Worm (Caenorhabditis elegans) whole organism, early embryonic: Measurements from ENCODE around the gene K06H7.1.

Experiments used
- B0310.2 ChIP-seq: sonication (generic microtip); optimal IDR thresholded peaks from 2 replicates; lab custom pipeline; 2016; ENCODE audit warnings: mild to moderate bottlenecking, missing genetic modification characterization, missing compliant biosample characterization
- aly-1 ChIP-seq: sonication (generic microtip); optimal IDR thresholded peaks from 2 replicates; lab custom pipeline; 2016; ENCODE audit warnings: missing genetic modification characterization, missing compliant biosample characterization
- ama-1 ChIP-seq: fragments of 150-350 bp; optimal IDR thresholded peaks from 2 replicates; lab custom pipeline; 2014
- ceh-13 ChIP-seq: fragments of 200-800 bp; sonication (Bioruptor generic); optimal IDR thresholded peaks from 2 replicates; lab custom pipeline; 2018; ENCODE audit warnings: mild to moderate bottlenecking, missing genetic modification characterization, missing compliant biosample characterization
- flt-1 ChIP-seq: fragments of 200-800 bp; sonication (Bioruptor generic); IDR thresholded peaks from 2 replicates; pipeline ENCODE4 v1.3.6; 2022; ENCODE audit warnings: missing genetic modification characterization, missing compliant biosample characterization
- hmbx-1 ChIP-seq: sonication (generic microtip); optimal IDR thresholded peaks from 2 replicates; lab custom pipeline; 2016; ENCODE audit warnings: mild to moderate bottlenecking, missing genetic modification characterization, missing compliant biosample characterization
- sea-1 ChIP-seq: fragments of 200-800 bp; sonication (Bioruptor generic); conservative IDR thresholded peaks from 2 replicates; pipeline ENCODE4 v1.3.6; 2022; ENCODE audit warnings: missing genetic modification characterization, missing compliant biosample characterization
- tbx-37 ChIP-seq: fragments of 200-800 bp; sonication (Bioruptor generic); conservative IDR thresholded peaks from 2 replicates; pipeline ENCODE4 v1.3.6; 2022; ENCODE audit warnings: missing genetic modification reagents, missing genetic modification characterization, missing compliant biosample characterization

- no peak for TF ChIP-seq B0310.2
- TF ChIP-seq tbx-37 (GFP tag; lab: Robert Waterston, UW), result no peak
- no peak for TF ChIP-seq ceh-13 (GFP tag; lab: Kevin White, UChicago)
- no peak for TF ChIP-seq ama-1 (lab: Kevin White, UChicago)
- TF ChIP-seq flt-1 (GFP tag; lab: Robert Waterston, UW), result no peak
- no peak for TF ChIP-seq sea-1 (GFP tag; lab: Robert Waterston, UW)
- no peak for TF ChIP-seq aly-1 (tag; lab: Kevin White, UChicago)
- no peak for TF ChIP-seq hmbx-1 (tag; lab: Kevin White, UChicago)
These were observed 12.2 kb downstream of the K06H7.1 start for ce11 chrIII:8111347-8111746.
